Fruit fly (Drosophila melanogaster): ENCODE data around the gene Dnali1.
A peak's percentile ranks its signal among the peaks of the same experiment; 100 is the strongest.

The Dnali1 gene

DNA sequence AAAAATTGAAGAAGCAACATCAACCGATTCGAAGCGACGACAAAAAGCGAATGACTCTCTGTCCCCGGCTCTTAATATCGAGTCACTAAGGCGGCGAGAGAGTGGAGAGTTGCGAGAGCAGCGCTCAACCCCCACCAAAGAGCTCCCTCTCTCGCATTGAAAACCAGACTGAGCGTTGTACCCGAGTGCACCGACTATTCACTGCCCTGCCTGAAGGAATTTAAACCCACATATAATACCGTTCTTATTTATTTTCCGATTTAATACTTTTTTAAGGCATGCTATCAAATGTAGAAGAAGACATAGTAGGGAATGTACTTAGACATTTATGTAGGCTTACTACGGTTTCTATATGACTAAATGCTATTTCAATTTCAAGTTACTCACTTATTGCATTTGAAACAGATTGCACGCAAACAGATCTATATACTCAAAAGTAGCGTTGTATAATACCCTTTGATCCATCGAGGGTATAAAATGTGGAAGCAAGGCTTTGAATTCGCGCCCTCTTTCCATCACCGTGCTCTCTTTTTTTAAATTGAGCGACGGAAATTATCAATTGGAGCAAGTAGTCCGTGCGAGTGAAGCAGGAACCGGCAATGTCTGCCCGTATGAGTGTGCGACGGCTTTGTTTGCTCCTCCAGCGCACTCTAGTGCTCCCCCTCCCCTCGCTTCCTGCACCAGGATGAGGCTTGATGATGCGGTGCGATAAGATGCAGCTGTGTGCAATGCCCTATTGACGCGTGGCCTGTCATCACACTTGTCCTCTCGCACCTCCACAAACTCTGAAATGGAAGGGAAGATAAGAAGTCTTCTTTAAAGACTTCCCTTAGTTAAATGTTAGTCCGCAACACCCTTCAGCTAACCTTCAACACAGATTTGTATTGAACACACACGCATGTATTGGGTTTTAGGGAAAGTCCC lies 5.7 kb downstream of the Dnali1 start, which contains the start of gene mthl5 (continued):
- TF ChIP-seq en (GFP tag; optimal IDR thresholded peaks at IDR 0.05) (peak; percentile 66), nom (GFP tag; optimal IDR thresholded peaks at IDR 0.05) (peak; percentile 74), CG13287 (GFP tag; IDR thresholded peaks at IDR 0.05; ENCODE audit: partially characterized antibody) (0 out of 2 replicates have a peak, but pooled peaks have one; percentile 32), CG10147 (GFP tag; optimal IDR thresholded peaks at IDR 0.05) (peak; percentile 65), CG31441 (GFP tag; IDR thresholded peaks at IDR 0.05) (peak; percentile 82), lbe (GFP tag; optimal IDR thresholded peaks at IDR 0.05) (peak; percentile 79), disco-r (GFP tag; optimal IDR thresholded peaks at IDR 0.05) (peak; percentile 64), H15 (GFP tag; IDR thresholded peaks at IDR 0.05) (peak; percentile 61), pum (GFP tag; optimal IDR thresholded peaks at IDR 0.05) (peak; percentile 84), al (GFP tag; IDR thresholded peaks at IDR 0.05) (peak; percentile 55; the same call in 1 of the 2 replicates), Nf-YC (tag; optimal IDR thresholded peaks at IDR 0.05) (no peak), Lhr (GFP tag; optimal IDR thresholded peaks at IDR 0.05) (peak; percentile 44), org-1 (GFP tag; optimal IDR thresholded peaks at IDR 0.05) (peak; percentile 83), CoRest (tag; optimal IDR thresholded peaks at IDR 0.05) (peak; percentile 83), Hmx (GFP tag; optimal IDR thresholded peaks at IDR 0.05) (peak; percentile 44), CG11085 (GFP tag; IDR thresholded peaks at IDR 0.05) (no peak), GATAe (GFP tag; conservative IDR thresholded peaks at IDR 0.05) (0 out of 2 replicates have a peak, but pooled peaks have one; percentile 14), vvl (GFP tag; IDR thresholded peaks at IDR 0.05) (peak; percentile 88), Oli (tag; optimal IDR thresholded peaks at IDR 0.05) (peak; percentile 89), CG10979 (tag; optimal IDR thresholded peaks at IDR 0.05) (peak; percentile 86), CG32767 (GFP tag; IDR thresholded peaks at IDR 0.05) (peak; percentile 71), CG9817 (tag; optimal IDR thresholded peaks at IDR 0.05) (peak; percentile 44), yki (optimal IDR thresholded peaks at IDR 0.05) (peak; percentile 86), Med (GFP tag) (peak; percentile 96), CG17359 (tag; optimal IDR thresholded peaks at IDR 0.05) (peak; percentile 76), CG1602 (GFP tag; optimal IDR thresholded peaks at IDR 0.05) (peak; percentile 82), CG9437 (GFP tag; optimal IDR thresholded peaks at IDR 0.05) (peak; percentile 73), gcm (GFP tag; optimal IDR thresholded peaks at IDR 0.05) (peak; percentile 79), CG17385 (GFP tag; optimal IDR thresholded peaks at IDR 0.05) (peak; percentile 67), Hand (GFP tag; optimal IDR thresholded peaks at IDR 0.05) (peak; percentile 21), CG12659 (GFP tag; optimal IDR thresholded peaks at IDR 0.05) (peak; percentile 73), CG3995 (GFP tag; optimal IDR thresholded peaks at IDR 0.05) (no peak), CG2129 (GFP tag; IDR thresholded peaks at IDR 0.05; ENCODE audit: partially characterized antibody) (no peak), D19B (GFP tag; optimal IDR thresholded peaks at IDR 0.05) (peak; percentile 79), Bteb2 (GFP tag; optimal IDR thresholded peaks at IDR 0.05) (peak; percentile 61), CG32532 (GFP tag; IDR thresholded peaks at IDR 0.05) (peak; percentile 78), bowl (GFP tag; IDR thresholded peaks at IDR 0.05) (no peak; the same call in 1 of the 2 replicates), Scr (GFP tag; IDR thresholded peaks at IDR 0.05; ENCODE audit: partially characterized antibody) (no peak), CG12391 (tag; optimal IDR thresholded peaks at IDR 0.05) (peak; percentile 85), trem (tag; optimal IDR thresholded peaks at IDR 0.05) (peak; percentile 66), zf30C (GFP tag; optimal IDR thresholded peaks at IDR 0.05) (no peak), CG9727 (GFP tag; optimal IDR thresholded peaks at IDR 0.05) (peak; percentile 88), Ravus (GFP tag; IDR thresholded peaks at IDR 0.05) (no peak; the same call in 1 of the 2 replicates), CG12299 (tag; optimal IDR thresholded peaks at IDR 0.05) (no peak), fd3F (GFP tag; optimal IDR thresholded peaks at IDR 0.05) (peak; percentile 59), sob (GFP tag; IDR thresholded peaks at IDR 0.05) (peak; percentile 64), CG14965 (GFP tag; optimal IDR thresholded peaks at IDR 0.05; ENCODE audit: borderline replicate concordance) (peak; percentile 61), onecut (GFP tag; IDR thresholded peaks at IDR 0.05) (peak; percentile 73)

Measured in whole organism, embryonic.